Fruit fly (Drosophila melanogaster) S2 (cell line): ENCODE measurements around the gene CG32301.

Experiments used
- CG8478 ChIP-seq: fragments of >200 bp; optimal IDR thresholded peaks from 2 replicates; lab custom pipeline; 2018
- CTCF ChIP-seq, 2 experiments: fragments of >200 bp; optimal IDR thresholded peaks; 2 replicates each; lab custom pipeline; 2018

Gene CG32301

DNA sequence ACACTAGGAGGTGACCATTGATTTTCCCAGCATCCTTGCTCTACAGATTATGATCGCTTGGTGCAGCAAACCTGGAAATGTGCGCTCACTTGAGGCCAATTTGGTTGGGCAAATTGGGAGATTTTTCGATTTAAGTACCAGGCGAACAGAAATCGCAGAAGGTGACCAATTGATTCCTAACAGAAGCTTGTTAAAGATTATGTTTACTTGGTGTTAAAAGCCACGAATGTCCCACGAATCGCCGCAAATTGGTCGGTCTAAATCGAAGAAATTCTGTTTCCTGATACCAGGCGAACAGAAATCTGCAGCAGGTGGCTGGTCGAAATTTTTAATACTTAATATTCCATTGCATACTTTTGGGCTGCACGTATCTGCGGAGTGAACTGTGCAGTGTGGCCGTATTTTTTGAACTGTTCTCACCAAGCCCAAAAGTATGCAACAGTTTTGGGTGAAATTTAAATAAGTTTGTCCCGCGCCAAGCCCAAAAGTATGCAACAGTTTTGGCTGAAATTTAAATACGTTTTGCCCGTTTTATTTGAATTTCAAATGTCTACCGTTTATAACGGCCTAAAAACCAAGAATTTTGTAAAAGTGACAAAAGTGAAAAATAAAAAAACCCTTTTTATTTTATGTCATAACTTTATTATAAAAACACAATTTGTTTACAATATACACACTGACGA, at the start of gene CG32301:
Gene CG32301 (plus strand): TSS at position 633 of the 683 bp plus-strand sequence.
- TF ChIP-seq CG8478 (lab: Kevin White, UChicago), result no peak
- TF ChIP-seq CTCF (optimal IDR thresholded peaks at IDR 0.05; lab: Kevin White, UChicago), result peak; percentile 44 to 54

DNA sequence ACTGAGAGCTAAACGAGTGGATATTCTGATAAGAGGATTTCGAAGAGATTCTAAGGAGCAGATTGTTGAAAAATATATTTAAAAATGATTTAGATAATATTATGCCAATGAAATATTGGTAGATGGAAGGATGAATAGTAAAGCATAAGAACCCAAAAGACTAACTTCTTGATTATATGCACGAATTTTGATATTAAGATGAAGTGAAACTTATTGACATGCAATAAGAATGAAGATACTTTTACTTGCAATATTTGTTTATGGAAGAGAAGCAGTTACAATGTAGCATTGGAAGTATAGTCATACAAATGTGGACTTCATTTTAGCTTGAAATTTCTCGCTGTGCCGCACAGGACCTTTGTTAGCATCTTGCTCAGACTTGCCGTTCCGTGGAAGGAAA, 47.6 kb upstream of the CG32301 start, which contains the start of gene CG8960:
Gene CG8960 (plus strand): TSS at position 301 of the 400 bp plus-strand sequence.
- TF ChIP-seq CG8478 (lab: Kevin White, UChicago), result no peak
- TF ChIP-seq CTCF (optimal IDR thresholded peaks at IDR 0.05; lab: Kevin White, UChicago), result no peak

DNA sequence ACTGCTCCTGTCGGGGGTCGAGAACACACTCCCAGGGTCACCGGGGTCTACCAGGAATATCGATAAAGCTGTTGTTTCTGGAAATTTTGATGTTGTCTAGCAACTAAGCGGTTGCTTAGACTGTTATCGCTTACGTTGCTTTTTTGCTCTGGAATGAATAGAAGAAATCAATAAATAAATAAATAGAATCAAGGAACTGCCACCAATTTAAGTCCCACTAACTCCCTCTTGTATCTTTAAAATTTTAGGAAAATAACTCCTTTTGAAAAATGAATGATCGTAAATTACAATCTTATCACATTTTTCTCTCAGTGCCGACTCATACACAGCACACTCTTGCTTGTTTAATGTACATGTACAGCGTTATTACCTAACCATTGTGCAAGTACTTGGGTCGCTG, 31.9 kb upstream of the CG32301 start, which contains the start of gene CG15878:
Gene CG15878 (minus strand): TSS at position 101 of the 400 bp plus-strand sequence.
- TF ChIP-seq CG8478 (lab: Kevin White, UChicago), result no peak
- TF ChIP-seq CTCF (optimal IDR thresholded peaks at IDR 0.05; lab: Kevin White, UChicago), result no peak

DNA sequence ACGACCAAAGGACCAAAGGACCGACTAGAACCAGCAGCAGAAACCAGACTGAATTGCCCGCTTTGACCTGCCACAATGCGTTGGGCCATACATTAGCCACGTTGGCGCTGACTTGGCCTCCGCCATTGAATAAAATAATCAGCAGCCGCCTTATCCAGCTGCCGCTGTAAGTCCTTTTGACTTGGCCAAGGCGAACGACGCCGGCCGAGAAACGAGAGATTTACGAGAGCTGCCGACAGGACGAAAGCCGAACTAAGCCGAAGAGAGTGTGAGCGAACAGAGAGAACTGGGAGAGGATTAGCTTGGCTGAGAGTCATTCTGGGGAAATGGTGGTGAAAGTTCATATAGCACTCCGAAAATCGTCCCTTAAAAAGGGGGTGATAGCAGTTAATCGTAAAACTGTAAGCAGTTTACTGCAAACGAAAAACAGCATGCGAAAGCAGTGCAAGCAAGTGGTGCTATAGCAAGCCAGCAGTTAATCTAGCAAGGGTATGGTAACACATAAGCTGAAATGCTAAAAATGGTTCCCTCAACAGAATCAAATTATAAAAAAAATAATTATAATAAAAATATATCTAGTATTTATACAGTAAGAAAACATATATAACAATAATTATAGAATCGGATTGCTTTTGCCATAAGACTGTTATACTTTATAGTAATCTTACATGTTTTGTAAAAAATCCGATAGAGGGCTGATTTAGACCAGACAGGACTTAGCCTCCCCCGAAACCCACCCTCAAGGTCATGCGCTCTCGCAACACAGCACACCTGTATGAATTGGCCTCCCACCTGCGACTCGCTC, 15.7 kb upstream of the CG32301 start:
- TF ChIP-seq CTCF (optimal IDR thresholded peaks at IDR 0.05; lab: Kevin White, UChicago), result peak; percentile 40 to 61
- no peak for TF ChIP-seq CG8478 (lab: Kevin White, UChicago)

DNA sequence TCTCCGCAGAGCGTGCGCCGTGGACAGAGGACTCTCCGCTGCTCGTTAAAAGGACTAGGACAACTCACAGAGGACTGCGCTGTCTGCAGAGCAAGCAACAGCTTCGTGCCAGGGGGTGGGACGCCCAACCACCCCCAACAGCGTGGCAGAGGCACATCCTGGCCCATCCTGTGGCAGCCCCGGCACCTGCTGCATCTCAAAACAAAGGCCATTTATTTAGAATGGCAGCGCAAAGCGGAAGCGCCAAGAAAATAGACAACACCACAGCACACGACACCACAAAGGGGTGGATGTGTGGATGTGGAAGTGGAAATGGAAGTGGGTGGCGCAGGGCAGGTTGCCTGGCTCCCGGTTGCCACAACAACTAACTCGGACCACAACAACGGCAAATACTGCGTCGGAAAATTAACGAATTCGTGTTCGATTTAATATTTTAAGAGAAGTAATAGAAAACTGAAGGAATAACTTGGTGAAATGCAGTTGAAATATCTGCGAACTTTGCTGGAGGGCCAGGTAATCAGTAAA, 15.0 kb upstream of the CG32301 start, which contains the start of gene Oseg2:
Gene Oseg2 (plus strand): TSS at position 475 of the 525 bp plus-strand sequence.
- no peak for TF ChIP-seq CG8478 (lab: Kevin White, UChicago)
- TF ChIP-seq CTCF (optimal IDR thresholded peaks at IDR 0.05; lab: Kevin White, UChicago), result peak in 1 of 2 experiments; percentile 47

DNA sequence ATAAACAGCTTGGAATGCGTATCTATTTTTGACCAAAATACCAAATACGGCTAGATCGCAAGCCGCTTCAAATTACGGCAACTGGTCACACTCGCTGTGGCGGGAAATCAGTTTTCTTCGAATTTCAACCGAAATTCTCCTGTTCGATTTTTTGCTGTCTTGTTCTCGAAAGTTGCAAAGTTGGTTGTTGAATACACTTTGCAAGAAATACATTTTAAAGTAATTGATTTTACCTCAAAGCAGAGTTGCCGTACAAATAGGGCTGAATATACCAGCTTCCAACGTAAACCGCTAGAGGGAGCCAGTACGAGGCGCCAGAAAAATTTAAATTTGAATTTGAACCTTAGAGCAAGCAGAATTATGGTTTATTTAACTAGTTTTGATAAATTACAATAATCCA, 7.2 kb upstream of the CG32301 start, which contains the start of gene CG9018:
Gene CG9018 (minus strand): TSS at position 43 of the 400 bp plus-strand sequence.
- TF ChIP-seq CTCF (optimal IDR thresholded peaks at IDR 0.05; lab: Kevin White, UChicago) (peak; percentile 91), CG8478 (lab: Kevin White, UChicago) (no peak)

DNA sequence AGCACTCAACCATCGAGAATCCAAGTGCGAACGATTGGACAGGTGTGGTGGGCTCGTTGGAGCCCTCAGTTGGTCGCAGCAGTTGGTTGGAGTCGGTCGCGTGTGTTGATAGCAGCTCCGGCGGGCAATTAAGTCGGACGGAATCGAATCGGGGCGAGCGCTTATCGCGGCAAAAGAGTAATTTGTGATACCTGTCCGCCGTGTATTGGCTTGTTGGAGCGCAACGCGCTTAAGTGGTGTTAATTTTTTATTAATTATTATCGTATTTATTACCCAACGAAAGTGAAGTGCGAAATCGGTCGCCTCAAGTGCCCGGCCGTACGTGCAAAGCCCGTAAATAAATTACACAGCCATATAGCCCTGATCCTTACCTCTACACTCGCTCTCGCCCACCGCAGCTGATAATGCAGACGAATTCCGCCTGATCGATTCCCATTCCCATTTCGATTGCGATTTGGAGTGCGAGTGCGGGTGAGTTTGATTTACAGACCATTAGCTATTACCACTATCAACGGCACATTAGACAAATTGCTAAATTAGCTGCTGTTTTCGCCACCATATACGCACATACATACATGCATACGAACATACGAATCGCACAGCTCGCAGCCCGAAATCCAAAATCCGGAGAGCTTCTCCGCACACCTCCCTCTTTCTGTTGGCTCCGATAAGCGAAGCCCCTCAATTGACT, 6.6 kb upstream of the CG32301 start, which contains the start of gene ACXD:
Gene ACXD (plus strand): TSS at position 66 of the 691 bp plus-strand sequence.
- TF ChIP-seq CTCF (optimal IDR thresholded peaks at IDR 0.05; lab: Kevin White, UChicago) (no peak), CG8478 (lab: Kevin White, UChicago) (no peak)

DNA sequence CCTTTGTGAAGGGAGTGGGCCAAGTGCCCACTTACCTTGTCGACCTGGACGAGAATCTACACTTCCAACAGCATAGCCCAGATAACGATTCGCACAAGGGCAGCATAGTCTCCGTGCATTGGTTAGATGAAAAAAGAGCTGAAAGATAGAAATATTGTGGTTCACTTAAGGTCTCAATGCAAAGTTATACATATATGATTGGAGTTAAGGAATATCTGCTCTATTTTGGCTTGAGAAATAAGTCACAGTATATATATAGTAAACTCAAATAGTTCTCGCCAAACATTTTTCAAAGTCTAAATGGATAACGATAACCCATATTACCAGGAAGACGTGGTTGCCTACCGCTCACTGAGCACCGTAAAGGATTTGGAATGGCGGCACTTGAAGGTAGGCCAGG, 4.1 kb downstream of the CG32301 start, which contains the start of gene CG32305:
Gene CG32305 (plus strand): TSS at position 301 of the 400 bp plus-strand sequence.
- TF ChIP-seq CG8478 (lab: Kevin White, UChicago) (no peak), CTCF (optimal IDR thresholded peaks at IDR 0.05; lab: Kevin White, UChicago) (no peak)

DNA sequence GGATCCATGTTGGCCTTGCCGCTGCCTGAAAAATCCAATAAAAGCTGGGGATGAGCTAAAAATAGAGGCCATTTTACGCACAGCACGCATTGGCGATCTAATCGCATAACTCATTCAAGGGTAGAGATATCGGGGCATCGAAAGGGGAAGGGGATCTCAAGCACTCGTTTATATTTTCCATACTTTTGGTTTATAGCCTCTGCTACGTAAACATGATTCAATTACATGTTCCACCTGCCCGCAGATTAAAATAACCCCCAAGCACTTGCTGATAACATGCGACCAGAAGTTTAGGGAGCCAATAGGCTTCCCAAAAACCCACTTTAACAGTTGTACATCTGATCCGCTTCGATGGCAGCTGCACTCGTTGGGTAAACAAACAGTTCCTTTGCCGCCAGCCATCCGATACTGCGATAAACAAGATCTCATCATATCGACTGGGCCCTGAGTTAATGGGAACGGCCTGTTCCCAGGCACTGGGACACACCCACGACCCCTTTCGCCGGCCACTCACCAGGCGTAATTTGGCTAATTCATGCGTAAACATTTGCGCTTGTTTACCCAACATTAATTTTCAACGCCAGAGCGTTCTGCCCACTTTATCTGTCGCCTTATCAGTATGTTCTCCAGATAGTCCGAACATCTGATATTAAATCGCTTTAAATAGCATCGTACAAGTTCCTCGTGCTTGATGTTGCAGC, 9.8 kb downstream of the CG32301 start:
- TF ChIP-seq CG8478 (lab: Kevin White, UChicago) (no peak), CTCF (optimal IDR thresholded peaks at IDR 0.05; lab: Kevin White, UChicago) (no peak)

DNA sequence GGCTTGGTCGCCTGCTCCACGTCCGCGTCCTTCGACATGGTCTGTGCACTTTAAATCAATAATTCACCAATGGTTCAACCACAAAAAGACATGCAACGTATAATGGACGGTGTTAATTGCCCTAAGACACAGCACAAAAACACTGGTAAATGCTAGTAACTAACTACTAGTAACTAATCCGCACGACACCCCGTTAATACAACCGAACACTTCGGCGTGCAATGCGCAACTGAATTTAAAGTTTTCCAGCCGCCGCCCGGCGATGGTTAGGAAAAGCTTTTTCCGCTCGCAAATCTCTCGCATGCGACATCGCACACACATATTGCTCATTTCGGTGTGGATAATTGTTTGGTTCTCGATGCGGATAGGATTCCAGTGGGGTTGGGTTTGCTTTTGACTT, 11.5 kb downstream of the CG32301 start:
- no peak for TF ChIP-seq CG8478 (lab: Kevin White, UChicago)
- no peak for TF ChIP-seq CTCF (optimal IDR thresholded peaks at IDR 0.05; lab: Kevin White, UChicago)

DNA sequence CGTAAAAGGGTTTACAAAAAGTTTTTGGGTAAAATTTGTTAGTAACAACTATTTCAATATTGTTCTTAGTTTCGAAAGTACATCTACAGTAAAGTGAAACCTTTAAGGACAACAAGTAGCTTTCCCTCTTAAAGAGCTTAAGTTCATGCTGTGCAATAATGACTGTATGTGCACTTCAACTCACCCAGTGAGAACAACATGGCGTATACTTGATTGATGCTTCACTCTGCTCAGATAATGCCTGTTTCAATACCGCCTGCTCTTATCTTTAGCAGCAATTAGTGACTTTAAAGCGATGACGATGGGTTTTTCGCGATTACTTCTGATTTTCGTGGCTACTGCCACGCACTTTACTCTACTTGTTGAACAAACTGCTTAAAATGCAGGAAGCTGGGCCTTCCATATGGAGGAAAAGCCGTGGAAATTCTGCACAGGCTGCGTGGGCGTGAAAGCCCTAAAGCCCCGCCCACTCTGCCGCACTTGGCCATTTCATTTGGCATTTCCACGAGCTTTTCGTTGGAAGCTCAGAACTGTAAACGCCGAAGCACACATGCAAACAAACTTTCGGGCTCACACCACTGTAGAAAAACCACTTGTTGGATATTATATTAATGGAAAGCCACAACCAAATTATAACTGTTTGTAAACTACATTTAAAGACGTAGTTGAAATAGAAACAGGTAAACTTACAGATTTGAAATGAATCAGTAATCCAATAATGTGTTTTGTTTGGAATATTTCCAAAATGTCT, 12.3 kb downstream of the CG32301 start:
- TF ChIP-seq CTCF (optimal IDR thresholded peaks at IDR 0.05; lab: Kevin White, UChicago) (no peak), CG8478 (lab: Kevin White, UChicago) (no peak)

DNA sequence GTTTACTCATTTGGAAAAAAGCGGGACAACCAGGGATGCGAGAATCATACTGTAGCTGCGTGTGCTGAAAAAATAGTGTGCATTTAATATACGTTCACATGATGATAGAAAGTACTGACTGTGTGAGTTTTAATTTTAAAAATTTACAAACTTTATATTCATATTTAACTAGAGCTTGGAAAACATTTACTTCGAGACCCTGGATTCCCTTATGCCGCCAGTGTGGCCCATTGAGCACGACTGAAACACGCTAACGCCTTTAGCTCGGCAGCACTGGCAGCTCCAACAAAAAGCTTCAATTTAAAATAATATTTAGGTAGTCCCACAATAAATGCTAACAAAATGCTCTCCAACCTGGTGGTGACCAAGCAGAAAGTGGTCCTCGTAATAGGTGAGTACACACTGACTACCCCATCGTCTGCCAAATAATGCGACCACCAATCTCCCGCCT, 13.2 kb downstream of the CG32301 start, which contains the start of the genes CG1275 and Elp5:
Gene CG1275 (minus strand): TSS at position 12 of the 451 bp plus-strand sequence.
Gene Elp5 (plus strand): TSS at position 45 of the 451 bp plus-strand sequence.
- TF ChIP-seq CTCF (optimal IDR thresholded peaks at IDR 0.05; lab: Kevin White, UChicago) (no peak), CG8478 (lab: Kevin White, UChicago) (no peak)
